Worm (Caenorhabditis elegans) whole organism, young adult: ENCODE measurements around the gene R13D11.4.

Experiments used
- B0261.1 ChIP-seq: sonication (generic microtip); optimal IDR thresholded peaks from 2 replicates; lab custom pipeline; 2016; ENCODE audit warnings: mild to moderate bottlenecking, missing genetic modification characterization, moderate library complexity, missing compliant biosample characterization
- C06A6.2 ChIP-seq: fragments of 200-800 bp; sonication (Bioruptor generic); conservative IDR thresholded peaks from 2 replicates; pipeline ENCODE4 v1.3.6; 2022; ENCODE audit warnings: missing genetic modification characterization, missing compliant biosample characterization
- F33H1.4 ChIP-seq: fragments of 200-800 bp; sonication (Bioruptor generic); IDR thresholded peaks from 2 replicates; pipeline ENCODE4 v1.3.6; 2022; ENCODE audit warnings: missing genetic modification reagents, missing genetic modification characterization, missing compliant biosample characterization
- F57A8.1 ChIP-seq: fragments of 200-800 bp; sonication (Bioruptor generic); optimal IDR thresholded peaks from 2 replicates; lab custom pipeline; 2018; ENCODE audit warnings: mild to moderate bottlenecking, missing genetic modification characterization, moderate library complexity, missing compliant biosample characterization
- Y67H2A.10 ChIP-seq: fragments of 200-800 bp; sonication (Bioruptor generic); conservative IDR thresholded peaks from 2 replicates; pipeline ENCODE4 v1.3.6; 2022; ENCODE audit warnings: missing genetic modification reagents, missing genetic modification characterization, missing compliant biosample characterization
- Y79H2A.3 ChIP-seq: fragments of 200-800 bp; sonication (Bioruptor generic); conservative IDR thresholded peaks from 2 replicates; pipeline ENCODE4 v1.3.6; 2022; ENCODE audit warnings: missing genetic modification reagents, missing genetic modification characterization, missing compliant biosample characterization
- ZK185.1 ChIP-seq: sonication (generic microtip); optimal IDR thresholded peaks from 2 replicates; lab custom pipeline; 2016; ENCODE audit warnings: mild to moderate bottlenecking, missing genetic modification characterization, missing compliant biosample characterization; ENCODE audit not compliant: poor library complexity, severe bottlenecking
- attf-6 ChIP-seq: fragments of 200-800 bp; sonication (Bioruptor generic); IDR thresholded peaks from 2 replicates; pipeline ENCODE4 v1.3.6; 2022; ENCODE audit warnings: missing genetic modification reagents, missing genetic modification characterization, missing compliant biosample characterization
- ccch-3 ChIP-seq: fragments of 200-800 bp; sonication (Bioruptor generic); optimal IDR thresholded peaks from 2 replicates; lab custom pipeline; 2018; ENCODE audit warnings: mild to moderate bottlenecking, missing genetic modification characterization, missing compliant biosample characterization
- ceh-58 ChIP-seq: fragments of 200-800 bp; sonication (Bioruptor generic); IDR thresholded peaks from 2 replicates; pipeline ENCODE4 v1.3.6; 2022; ENCODE audit warnings: missing genetic modification characterization, missing compliant biosample characterization
- ceh-79 ChIP-seq: sonication (generic microtip); optimal IDR thresholded peaks from 2 replicates; lab custom pipeline; 2017; ENCODE audit warnings: mild to moderate bottlenecking, missing genetic modification characterization, missing compliant biosample characterization
- chd-7 ChIP-seq: sonication (generic microtip); optimal IDR thresholded peaks from 2 replicates; lab custom pipeline; 2016; ENCODE audit warnings: mild to moderate bottlenecking, missing genetic modification characterization, moderate library complexity, missing compliant biosample characterization
- die-1 ChIP-seq: sonication (generic microtip); optimal IDR thresholded peaks from 2 replicates; lab custom pipeline; 2016; ENCODE audit warnings: missing genotype, mild to moderate bottlenecking, missing genetic modification characterization, missing compliant biosample characterization
- egl-44 ChIP-seq: fragments of 200-800 bp; sonication (Bioruptor generic); IDR thresholded peaks from 2 replicates; pipeline ENCODE4 v1.3.6; 2022; ENCODE audit warnings: missing genetic modification reagents, missing genetic modification characterization, missing compliant biosample characterization
- egrh-3 ChIP-seq: fragments of 200-800 bp; sonication (Bioruptor generic); IDR thresholded peaks from 2 replicates; pipeline ENCODE4 v1.3.6; 2022; ENCODE audit warnings: missing genetic modification reagents, missing genetic modification characterization, missing compliant biosample characterization
- ekl-4 ChIP-seq: fragments of 200-800 bp; sonication (Bioruptor generic); IDR thresholded peaks from 2 replicates; pipeline ENCODE4 v1.3.6; 2022; ENCODE audit warnings: missing genetic modification reagents, missing genetic modification characterization, missing compliant biosample characterization
- lag-1 ChIP-seq: fragments of 200-800 bp; sonication (Bioruptor generic); IDR thresholded peaks from 2 replicates; pipeline ENCODE4 v1.3.6; 2022; ENCODE audit warnings: missing genetic modification reagents, missing genetic modification characterization, missing compliant biosample characterization
- let-607 ChIP-seq, 2 experiments: fragments of 200-800 bp in 1 of 2; sonication (Bioruptor generic) in 1 of 2; sonication (generic microtip) in 1 of 2; optimal IDR thresholded peaks; 2 replicates each; lab custom pipeline; 2016 to 2018; ENCODE audit warnings: mild to moderate bottlenecking in 2 of 2, missing compliant biosample characterization in 2 of 2, missing genetic modification characterization in 2 of 2, moderate library complexity in 2 of 2, missing genotype in 1 of 2
- lin-35 ChIP-seq, 3 experiments: fragments of 150-350 bp in 2 of 3; sonication (generic microtip) in 1 of 3; optimal IDR thresholded peaks; 2 replicates each; lab custom pipeline; 2014 to 2018; ENCODE audit warnings: missing biosample characterization in 3 of 3, missing genetic modification characterization in 3 of 3, missing genetic modification reagents in 3 of 3
- lin-40 ChIP-seq: sonication (generic microtip); optimal IDR thresholded peaks from 2 replicates; lab custom pipeline; 2016; ENCODE audit warnings: missing genetic modification characterization, mild to moderate bottlenecking, missing compliant biosample characterization, missing genotype, missing genetic modification reagents
- lsl-1 ChIP-seq: fragments of 200-800 bp; sonication (Bioruptor generic); optimal IDR thresholded peaks from 2 replicates; lab custom pipeline; 2018; ENCODE audit warnings: mild to moderate bottlenecking, missing genetic modification characterization, moderate library complexity, missing compliant biosample characterization
- madf-10 ChIP-seq: sonication (generic microtip); optimal IDR thresholded peaks from 2 replicates; lab custom pipeline; 2016; ENCODE audit warnings: mild to moderate bottlenecking, missing genetic modification characterization, missing compliant biosample characterization
- madf-8 ChIP-seq: fragments of 200-800 bp; sonication (Bioruptor generic); conservative IDR thresholded peaks from 2 replicates; pipeline ENCODE4 v1.3.6; 2022; ENCODE audit warnings: missing genetic modification reagents, missing genetic modification characterization, missing compliant biosample characterization
- mcd-1 ChIP-seq: fragments of 200-800 bp; sonication (Bioruptor generic); IDR thresholded peaks from 2 replicates; pipeline ENCODE4 v1.3.6; 2022; ENCODE audit warnings: missing genetic modification reagents, missing genetic modification characterization, missing compliant biosample characterization
- mel-28 ChIP-seq: sonication (generic microtip); optimal IDR thresholded peaks from 2 replicates; lab custom pipeline; 2016; ENCODE audit warnings: borderline replicate concordance, mild to moderate bottlenecking, missing genetic modification characterization, missing compliant biosample characterization
- mes-4 ChIP-seq: sonication (generic microtip); optimal IDR thresholded peaks from 2 replicates; lab custom pipeline; 2016; ENCODE audit warnings: missing genotype, missing genetic modification characterization, missing compliant biosample characterization
- nfya-1 ChIP-seq: sonication (generic microtip); optimal IDR thresholded peaks from 2 replicates; lab custom pipeline; 2017; ENCODE audit warnings: antibody characterized with exemption, missing compliant biosample characterization, missing genetic modification characterization, borderline replicate concordance; ENCODE audit not compliant: insufficient read depth
- nfya-2 ChIP-seq: fragments of 200-800 bp; sonication (Bioruptor generic); IDR thresholded peaks from 2 replicates; pipeline ENCODE4 v1.3.6; 2022; ENCODE audit warnings: missing genetic modification reagents, missing genetic modification characterization, missing compliant biosample characterization
- nfyb-1 ChIP-seq: fragments of 200-800 bp; sonication (Bioruptor generic); IDR thresholded peaks from 2 replicates; pipeline ENCODE4 v1.3.6; 2022; ENCODE audit warnings: missing genetic modification reagents, missing genetic modification characterization, missing compliant biosample characterization
- nhr-27 ChIP-seq: fragments of 200-800 bp; sonication (Bioruptor generic); optimal IDR thresholded peaks from 2 replicates; lab custom pipeline; 2018; ENCODE audit warnings: mild to moderate bottlenecking, missing genetic modification characterization, moderate library complexity, missing compliant biosample characterization
- nhr-90 ChIP-seq: sonication (generic microtip); optimal IDR thresholded peaks from 2 replicates; lab custom pipeline; 2016; ENCODE audit warnings: missing genotype, mild to moderate bottlenecking, missing genetic modification characterization, missing compliant biosample characterization
- rcor-1 ChIP-seq: fragments of 200-800 bp; sonication (Bioruptor generic); IDR thresholded peaks from 2 replicates; pipeline ENCODE4 v1.3.6; 2022; ENCODE audit warnings: missing genetic modification reagents, missing genetic modification characterization, missing compliant biosample characterization
- rpc-1 ChIP-seq, 2 experiments: fragments of 150-350 bp in 1 of 2; sonication (generic microtip) in 1 of 2; optimal IDR thresholded peaks; 2 replicates each; lab custom pipeline; 2014 to 2018; ENCODE audit warnings: missing biosample characterization in 1 of 2, missing genetic modification characterization in 1 of 2, missing genetic modification reagents in 1 of 2, missing genotype in 1 of 2
- sea-2 ChIP-seq: fragments of 200-800 bp; sonication (Bioruptor generic); IDR thresholded peaks from 2 replicates; pipeline ENCODE4 v1.3.6; 2022; ENCODE audit warnings: missing genetic modification characterization, missing compliant biosample characterization
- snpc-1.1 ChIP-seq: sonication (generic microtip); optimal IDR thresholded peaks from 2 replicates; lab custom pipeline; 2017; ENCODE audit warnings: missing genetic modification characterization, mild to moderate bottlenecking, missing compliant biosample characterization, antibody characterized with exemption, moderate library complexity, missing genotype, missing genetic modification reagents; ENCODE audit not compliant: insufficient read depth
- snpc-4 ChIP-seq, 5 experiments: fragments of 150-350 bp in 1 of 5; sonication (generic microtip) in 4 of 5; optimal IDR thresholded peaks; 2 replicates each; lab custom pipeline; 2014 to 2018; ENCODE audit warnings: missing genetic modification characterization in 5 of 5, missing biosample characterization in 3 of 5, antibody characterized with exemption in 2 of 5, mild to moderate bottlenecking in 2 of 5, missing compliant biosample characterization in 2 of 5, missing genotype in 2 of 5, moderate library complexity in 2 of 5, missing genetic modification reagents in 1 of 5
- somi-1 ChIP-seq: fragments of 200-800 bp; sonication (Bioruptor generic); optimal IDR thresholded peaks from 2 replicates; lab custom pipeline; 2018; ENCODE audit warnings: mild to moderate bottlenecking, missing genetic modification characterization, missing compliant biosample characterization
- tbx-9 ChIP-seq: sonication (generic microtip); optimal IDR thresholded peaks from 2 replicates; lab custom pipeline; 2016; ENCODE audit warnings: borderline replicate concordance, missing genetic modification characterization, inconsistent platforms, missing compliant biosample characterization
- unc-62 ChIP-seq: fragments of 150-350 bp; optimal IDR thresholded peaks from 2 replicates; lab custom pipeline; 2014; ENCODE audit warnings: missing biosample characterization, missing genetic modification reagents, missing genetic modification characterization
- ztf-18 ChIP-seq: sonication (generic microtip); optimal IDR thresholded peaks from 2 replicates; lab custom pipeline; 2016; ENCODE audit warnings: missing genotype, mild to moderate bottlenecking, missing genetic modification characterization, missing compliant biosample characterization
- ztf-26 ChIP-seq: sonication (generic microtip); optimal IDR thresholded peaks from 2 replicates; lab custom pipeline; 2017; ENCODE audit warnings: missing genetic modification characterization, missing compliant biosample characterization

Gene R13D11.4

ce11 chrV:782432-782831 lies 28.2 kb upstream of the R13D11.4 start, which contains the start of gene srab-16:
srab-16 (plus strand) TSS chrV:782732.
- no peak for TF ChIP-seq egl-44 (GFP tag; lab: Robert Waterston, UW)

ce11 chrV:794092-794491 lies 16.5 kb upstream of the R13D11.4 start:
- TF ChIP-seq B0261.1 (tag; lab: Kevin White, UChicago) (no peak), lag-1 (GFP tag; lab: Robert Waterston, UW) (no peak), ztf-26 (tag; lab: Kevin White, UChicago) (no peak), die-1 (tag; lab: Kevin White, UChicago) (no peak), nfya-1 (tag; lab: Kevin White, UChicago) (no peak), ceh-58 (GFP tag; lab: Robert Waterston, UW) (0 out of 2 replicates have a peak, but pooled peaks have one; percentile 59), rpc-1 (optimal IDR thresholded peaks at IDR 0.05; lab: Kevin White, UChicago) (no peak), rpc-1 (tag; optimal IDR thresholded peaks at IDR 0.05; lab: Kevin White, UChicago) (no peak)

ce11 chrV:797241-797640 lies 13.4 kb upstream of the R13D11.4 start:
- no peak for TF ChIP-seq ekl-4 (GFP tag; lab: Robert Waterston, UW)
- no peak for TF ChIP-seq snpc-4 (GFP tag; optimal IDR thresholded peaks at IDR 0.05; lab: Kevin White, UChicago)
- peak in 3 of 4 experiments; percentile 37 to 82 (median 78) for TF ChIP-seq snpc-4 (tag; optimal IDR thresholded peaks at IDR 0.05; lab: Kevin White, UChicago)
- peak; percentile 3 for TF ChIP-seq snpc-1.1 (tag; lab: Kevin White, UChicago)

- TF ChIP-seq ZK185.1 (tag; lab: Kevin White, UChicago), result no peak
- TF ChIP-seq nhr-27 (tag; lab: Kevin White, UChicago), result no peak
- TF ChIP-seq Y79H2A.3 (GFP tag; lab: Robert Waterston, UW), result no peak
- no peak for TF ChIP-seq ccch-3 (GFP tag; lab: Kevin White, UChicago)
- TF ChIP-seq egrh-3, result no peak
- TF ChIP-seq F57A8.1, result no peak
- TF ChIP-seq madf-8, result no peak
- no peak for TF ChIP-seq snpc-1.1 (tag; lab: Kevin White, UChicago)
- no peak for TF ChIP-seq attf-6
- no peak for TF ChIP-seq chd-7
- TF ChIP-seq nfya-2 (GFP tag; lab: Robert Waterston, UW), result no peak
- no peak for TF ChIP-seq lin-35 (GFP tag; optimal IDR thresholded peaks at IDR 0.05; lab: Kevin White, UChicago)
- no peak for TF ChIP-seq lsl-1 (GFP tag; lab: Kevin White, UChicago)
- no peak for TF ChIP-seq mel-28
- no peak for TF ChIP-seq ztf-18
Measured at ce11 chrV:800271-800670, 10.3 kb upstream of the R13D11.4 start.

ce11 chrV:801555-802060 lies 9.0 kb upstream of the R13D11.4 start:
- TF ChIP-seq nhr-90 (tag; lab: Kevin White, UChicago) (no peak), somi-1 (GFP tag; lab: Kevin White, UChicago) (no peak), Y67H2A.10 (GFP tag; lab: Robert Waterston, UW) (no peak), mcd-1 (GFP tag; lab: Robert Waterston, UW) (no peak), madf-10 (tag; lab: Kevin White, UChicago) (no peak), ceh-79 (tag; lab: Kevin White, UChicago) (no peak), nfyb-1 (no peak), sea-2 (GFP tag; lab: Robert Waterston, UW) (no peak), rcor-1 (GFP tag; lab: Robert Waterston, UW) (no peak), unc-62 (GFP tag; lab: Kevin White, UChicago) (no peak), madf-8 (no peak), F33H1.4 (GFP tag; lab: Robert Waterston, UW) (no peak), lag-1 (GFP tag; lab: Robert Waterston, UW) (no peak), mes-4 (no peak), tbx-9 (tag; lab: Kevin White, UChicago) (no peak), let-607 (tag; optimal IDR thresholded peaks at IDR 0.05; lab: Kevin White, UChicago) (no peak), lin-40 (tag; lab: Kevin White, UChicago) (no peak), C06A6.2 (GFP tag; lab: Robert Waterston, UW) (no peak)
